Fruit fly (Drosophila melanogaster): Measurements from ENCODE around the gene CG3703.

DNA sequence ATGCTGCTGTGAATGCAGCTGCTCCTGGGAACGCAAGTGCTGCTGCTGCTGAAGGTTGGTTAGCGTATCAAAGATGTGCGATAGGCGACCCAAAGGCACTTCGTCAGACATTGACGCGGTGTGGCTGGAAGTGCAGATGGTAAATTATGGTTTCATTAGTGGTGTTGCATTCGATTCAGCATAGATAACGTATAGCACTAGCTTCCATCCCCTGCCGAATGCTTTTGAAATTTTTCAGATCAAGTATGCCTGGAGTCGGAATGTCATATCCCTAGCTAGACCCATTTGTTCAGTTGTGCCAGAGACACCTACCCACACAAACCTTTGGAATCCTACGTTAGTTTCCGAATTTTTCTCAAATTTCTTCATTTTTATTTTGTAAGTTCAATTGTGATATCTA lies 51.4 kb downstream of the CG3703 start, which contains the start of gene CG11663:
- TF ChIP-seq insv (optimal IDR thresholded peaks at IDR 0.05) = no peak
- TF ChIP-seq h (optimal IDR thresholded peaks at IDR 0.05) = no peak
- no peak for TF ChIP-seq Myc (optimal IDR thresholded peaks at IDR 0.05)

All from Kc167 (cell line).